Worm (Caenorhabditis elegans): ENCODE measurements around the gene acl-12.

ce11 chrX:7424813-7425212, 17.6 kb downstream of the acl-12 start, which contains the start of gene mnm-2:
- TF ChIP-seq ceh-82 (tag; optimal IDR thresholded peaks at IDR 0.05) (no peak), mdl-1 (tag; optimal IDR thresholded peaks at IDR 0.05) (no peak), mml-1 (tag; optimal IDR thresholded peaks at IDR 0.05) (no peak), elt-2 (tag; optimal IDR thresholded peaks at IDR 0.05) (no peak)
